Fruit fly (Drosophila melanogaster) whole organism, embryonic: ENCODE data around the gene Ubi-p5E.

Experiments
- Adf1 ChIP-seq: fragments of 200-800 bp; sonication (Bioruptor generic); IDR thresholded peaks from 2 replicates; pipeline ENCODE4 v1.3.6; 2022; ENCODE audit warnings: missing biosample characterization, missing genetic modification characterization
- Awh ChIP-seq: fragments of 200-800 bp; sonication (Bioruptor generic); IDR thresholded peaks from 2 replicates; pipeline ENCODE4, ENCODE4 v1.3.6; 2022; ENCODE audit warnings: missing biosample characterization, missing genetic modification characterization
- Blimp-1 ChIP-seq: fragments of 200-800 bp; sonication (Bioruptor generic); optimal IDR thresholded peaks from 3 replicates; lab custom pipeline; 2018; ENCODE audit warnings: missing biosample characterization, missing genetic modification characterization, mild to moderate bottlenecking, moderate library complexity, missing genetic modification reagents
- CG10147 ChIP-seq: fragments of 200-800 bp; sonication (Bioruptor generic); optimal IDR thresholded peaks from 2 replicates; lab custom pipeline; 2019; ENCODE audit warnings: missing biosample characterization, mild to moderate bottlenecking, missing genetic modification characterization, moderate library complexity
- CG10274 ChIP-seq: fragments of 200-800 bp; sonication (Bioruptor generic); optimal IDR thresholded peaks from 3 replicates; lab custom pipeline; 2017; ENCODE audit warnings: missing biosample characterization, mild to moderate bottlenecking, missing genetic modification characterization
- CG10321 ChIP-seq: fragments of 200-800 bp; sonication (Bioruptor generic); IDR thresholded peaks from 2 replicates; pipeline ENCODE4 v1.3.6; 2022; ENCODE audit warnings: missing biosample characterization, missing genetic modification characterization
- CG11456 ChIP-seq: fragments of 200-800 bp; sonication (Bioruptor generic); IDR thresholded peaks from 3 replicates; pipeline ENCODE4 v1.3.6; 2022; ENCODE audit warnings: missing biosample characterization, missing genetic modification characterization
- CG11696 ChIP-seq: fragments of 200-800 bp; sonication (Bioruptor generic); IDR thresholded peaks from 2 replicates; pipeline ENCODE4 v1.3.6; 2022; ENCODE audit warnings: missing biosample characterization, missing genetic modification characterization
- CG15269 ChIP-seq: fragments of 200-800 bp; sonication (Bioruptor generic); optimal IDR thresholded peaks from 2 replicates; lab custom pipeline; 2018; ENCODE audit warnings: missing biosample characterization, mild to moderate bottlenecking, missing genetic modification characterization, moderate library complexity
- CG15601 ChIP-seq: fragments of 200-800 bp; sonication (Bioruptor generic); optimal IDR thresholded peaks from 3 replicates; lab custom pipeline; 2019; ENCODE audit warnings: missing biosample characterization, mild to moderate bottlenecking, missing genetic modification characterization, moderate library complexity
- CG2875 ChIP-seq: fragments of 200-800 bp; sonication (Bioruptor generic); optimal IDR thresholded peaks from 2 replicates; lab custom pipeline; 2017; ENCODE audit warnings: missing biosample characterization, mild to moderate bottlenecking, missing genetic modification characterization, missing genetic modification reagents
- CG30403 ChIP-seq: fragments of 200-800 bp; sonication (Bioruptor generic); optimal IDR thresholded peaks from 3 replicates; lab custom pipeline; 2016; ENCODE audit warnings: missing biosample characterization, missing genetic modification characterization
- CG33213 ChIP-seq: fragments of 200-800 bp; sonication (Bioruptor generic); optimal IDR thresholded peaks from 3 replicates; lab custom pipeline; 2016; ENCODE audit warnings: missing biosample characterization, missing genetic modification characterization
- CG34224 ChIP-seq: fragments of 200-800 bp; sonication (Bioruptor generic); IDR thresholded peaks from 3 replicates; pipeline ENCODE4 v1.3.6; 2022; ENCODE audit warnings: missing biosample characterization, missing genetic modification characterization; ENCODE audit not compliant: partially characterized antibody
- CG3838 ChIP-seq: fragments of 200-800 bp; sonication (Bioruptor generic); optimal IDR thresholded peaks from 3 replicates; lab custom pipeline; 2016; ENCODE audit warnings: missing biosample characterization, missing genetic modification characterization
- CG4424 ChIP-seq: fragments of 200-800 bp; sonication (Bioruptor generic); optimal IDR thresholded peaks from 3 replicates; lab custom pipeline; 2016; ENCODE audit warnings: missing biosample characterization, missing genetic modification characterization
- CG4617 ChIP-seq: fragments of 200-800 bp; sonication (Bioruptor generic); optimal IDR thresholded peaks from 3 replicates; lab custom pipeline; 2016; ENCODE audit warnings: missing biosample characterization, missing genetic modification characterization, borderline replicate concordance
- CG6254 ChIP-seq: fragments of 200-800 bp; sonication (Bioruptor generic); optimal IDR thresholded peaks from 3 replicates; lab custom pipeline; 2017; ENCODE audit warnings: mild to moderate bottlenecking, missing biosample characterization, missing genetic modification reagents, missing genetic modification characterization
- CG6272 ChIP-seq: fragments of 200-800 bp; sonication (Bioruptor generic); IDR thresholded peaks from 2 replicates; pipeline ENCODE4 v1.3.6; 2022; ENCODE audit warnings: missing biosample characterization, missing genetic modification characterization
- CG7963 ChIP-seq: fragments of 200-800 bp; sonication (Bioruptor generic); IDR thresholded peaks from 3 replicates; pipeline ENCODE4 v1.3.6; 2022; ENCODE audit warnings: missing biosample characterization, missing genetic modification characterization; ENCODE audit not compliant: partially characterized antibody
- CG9817 ChIP-seq: fragments of 200-800 bp; sonication (Bioruptor generic); optimal IDR thresholded peaks from 2 replicates; lab custom pipeline; 2018; ENCODE audit warnings: missing biosample characterization, mild to moderate bottlenecking, missing genetic modification characterization, moderate library complexity
- CG9876 ChIP-seq: fragments of 200-800 bp; sonication (Bioruptor generic); optimal IDR thresholded peaks from 2 replicates; lab custom pipeline; 2016; ENCODE audit warnings: missing biosample characterization, missing genetic modification characterization
- CG9932 ChIP-seq: fragments of 200-800 bp; sonication (Bioruptor generic); IDR thresholded peaks from 2 replicates; pipeline ENCODE4 v1.3.6; 2022; ENCODE audit warnings: missing biosample characterization, missing genetic modification characterization
- D19A ChIP-seq: fragments of 200-800 bp; optimal IDR thresholded peaks from 3 replicates; lab custom pipeline; 2019; ENCODE audit warnings: missing biosample characterization, mild to moderate bottlenecking, missing genetic modification characterization, moderate library complexity
- Dp ChIP-seq: fragments of 200-800 bp; sonication (Bioruptor generic); optimal IDR thresholded peaks from 2 replicates; lab custom pipeline; 2018; ENCODE audit warnings: missing biosample characterization, mild to moderate bottlenecking, missing genetic modification characterization, moderate library complexity
- Dref ChIP-seq: fragments of 200-800 bp; sonication (Bioruptor generic); IDR thresholded peaks from 2 replicates; pipeline ENCODE4 v1.3.6; 2022; ENCODE audit warnings: missing biosample characterization, missing genetic modification characterization
- E2f2 ChIP-seq: fragments of 200-800 bp; sonication (Bioruptor generic); IDR thresholded peaks from 2 replicates; pipeline ENCODE4 v1.3.6; 2022; ENCODE audit warnings: missing biosample characterization, missing genetic modification characterization
- HmgZ ChIP-seq: fragments of 200-800 bp; sonication (Bioruptor generic); optimal IDR thresholded peaks from 2 replicates; lab custom pipeline; 2018; ENCODE audit warnings: missing biosample characterization, mild to moderate bottlenecking, missing genetic modification characterization
- Jarid2 ChIP-seq: fragments of 200-800 bp; sonication (Bioruptor generic); optimal IDR thresholded peaks from 3 replicates; lab custom pipeline; 2017; ENCODE audit warnings: mild to moderate bottlenecking, missing biosample characterization, missing genetic modification reagents, missing genetic modification characterization
- Opbp ChIP-seq: fragments of 200-800 bp; sonication (Bioruptor generic); IDR thresholded peaks from 3 replicates; pipeline ENCODE4 v1.3.6; 2022; ENCODE audit warnings: missing biosample characterization, missing genetic modification characterization; ENCODE audit not compliant: partially characterized antibody
- Optix ChIP-seq: fragments of 200-800 bp; sonication (Bioruptor generic); IDR thresholded peaks from 3 replicates; pipeline ENCODE4 v1.3.6; 2022; ENCODE audit warnings: missing biosample characterization, missing genetic modification characterization
- Sry-δ ChIP-seq: fragments of 200-800 bp; sonication (Bioruptor generic); optimal IDR thresholded peaks from 2 replicates; lab custom pipeline; 2016; ENCODE audit warnings: missing biosample characterization, missing genetic modification characterization
- Tbp ChIP-seq: fragments of >200 bp; optimal IDR thresholded peaks from 2 replicates; lab custom pipeline; 2018; ENCODE audit warnings: missing biosample characterization, missing genetic modification characterization
- abd-A ChIP-seq: fragments of 200-800 bp; sonication (Bioruptor generic); optimal IDR thresholded peaks from 3 replicates; lab custom pipeline; 2019; ENCODE audit warnings: missing biosample characterization, mild to moderate bottlenecking, missing genetic modification characterization, moderate library complexity
- ato ChIP-seq: fragments of 200-800 bp; sonication (Bioruptor generic); IDR thresholded peaks from 2 replicates; pipeline ENCODE4 v1.3.6; 2022; ENCODE audit warnings: missing biosample characterization, missing genetic modification characterization; ENCODE audit not compliant: partially characterized antibody
- bab2 ChIP-seq: fragments of 200-800 bp; sonication (Bioruptor generic); optimal IDR thresholded peaks from 2 replicates; lab custom pipeline; 2016; ENCODE audit warnings: missing biosample characterization, missing genetic modification characterization
- chinmo ChIP-seq: fragments of 200-800 bp; sonication (Bioruptor generic); IDR thresholded peaks from 4 replicates; pipeline ENCODE4 v1.3.6; 2022; ENCODE audit warnings: missing biosample characterization, missing genetic modification characterization; ENCODE audit not compliant: partially characterized antibody
- ci ChIP-seq: fragments of 200-800 bp; sonication (Bioruptor generic); IDR thresholded peaks from 3 replicates; pipeline ENCODE4 v1.3.6; 2022; ENCODE audit warnings: missing biosample characterization, missing genetic modification characterization
- crp ChIP-seq, 2 experiments: fragments of 200-800 bp; sonication (Bioruptor generic); optimal IDR thresholded peaks; 2 replicates in 1 of 2; 3 replicates in 1 of 2; lab custom pipeline; 2017; ENCODE audit warnings: missing biosample characterization in 2 of 2, missing genetic modification characterization in 2 of 2, mild to moderate bottlenecking in 1 of 2, moderate library complexity in 1 of 2
- ewg ChIP-seq: fragments of 200-800 bp; sonication (Bioruptor generic); optimal IDR thresholded peaks from 3 replicates; lab custom pipeline; 2017; ENCODE audit warnings: mild to moderate bottlenecking, missing biosample characterization, missing genetic modification reagents, missing genetic modification characterization
- exex ChIP-seq: fragments of 200-800 bp; sonication (Bioruptor generic); optimal IDR thresholded peaks from 4 replicates; lab custom pipeline; 2018; ENCODE audit warnings: missing biosample characterization, mild to moderate bottlenecking, missing genetic modification characterization, moderate library complexity
- knrl ChIP-seq: fragments of 200-800 bp; sonication (Bioruptor generic); IDR thresholded peaks from 3 replicates; pipeline ENCODE4 v1.3.6; 2022; ENCODE audit warnings: missing biosample characterization, missing genetic modification characterization; ENCODE audit not compliant: partially characterized antibody
- sd ChIP-seq: fragments of 200-800 bp; sonication (Bioruptor generic); optimal IDR thresholded peaks from 3 replicates; lab custom pipeline; 2018; ENCODE audit warnings: missing biosample characterization, mild to moderate bottlenecking, missing genetic modification characterization, moderate library complexity
- sens ChIP-seq: fragments of 200-800 bp; sonication (Bioruptor generic); peaks from one replicate; lab custom pipeline; 2016; ENCODE audit warnings: missing biosample characterization, missing genetic modification characterization
- slou ChIP-seq: fragments of 200-800 bp; sonication (Bioruptor generic); optimal IDR thresholded peaks from 3 replicates; lab custom pipeline; 2016; ENCODE audit warnings: missing biosample characterization, missing genetic modification characterization
- sob ChIP-seq: fragments of 200-800 bp; sonication (Bioruptor generic); IDR thresholded peaks from 2 replicates; pipeline ENCODE4 v1.3.6; 2022; ENCODE audit warnings: missing biosample characterization, missing genetic modification characterization
- twi ChIP-seq: fragments of 200-800 bp; optimal IDR thresholded peaks from 2 replicates; lab custom pipeline; 2019; ENCODE audit warnings: missing biosample characterization, mild to moderate bottlenecking, missing genetic modification characterization, moderate library complexity
- zen ChIP-seq: fragments of 200-800 bp; sonication (Bioruptor generic); optimal IDR thresholded peaks from 3 replicates; lab custom pipeline; 2018; ENCODE audit warnings: missing biosample characterization, mild to moderate bottlenecking, missing genetic modification characterization, moderate library complexity

Gene Ubi-p5E

dm6 chrX:6301052-6301451 is 21.6 kb upstream of the Ubi-p5E start, which contains the start of gene CG12219 (continued):
- TF ChIP-seq Sry-δ (peak; percentile 86), knrl (GFP tag; lab: Robert Waterston, UW) (peak; percentile 36; the same call in 1 of the 3 replicates), D19A (tag; lab: Kevin White, UChicago) (no peak), ato (GFP tag; lab: Robert Waterston, UW) (peak; percentile 10; the same call in 1 of the 2 replicates), chinmo (0 out of 4 replicates have a peak, but pooled peaks have one; percentile 10), Opbp (GFP tag; lab: Robert Waterston, UW) (peak; percentile 63; the same call in 2 of the 3 replicates), sens (GFP tag; lab: Kevin White, UChicago) (peak; percentile 31)

DNA sequence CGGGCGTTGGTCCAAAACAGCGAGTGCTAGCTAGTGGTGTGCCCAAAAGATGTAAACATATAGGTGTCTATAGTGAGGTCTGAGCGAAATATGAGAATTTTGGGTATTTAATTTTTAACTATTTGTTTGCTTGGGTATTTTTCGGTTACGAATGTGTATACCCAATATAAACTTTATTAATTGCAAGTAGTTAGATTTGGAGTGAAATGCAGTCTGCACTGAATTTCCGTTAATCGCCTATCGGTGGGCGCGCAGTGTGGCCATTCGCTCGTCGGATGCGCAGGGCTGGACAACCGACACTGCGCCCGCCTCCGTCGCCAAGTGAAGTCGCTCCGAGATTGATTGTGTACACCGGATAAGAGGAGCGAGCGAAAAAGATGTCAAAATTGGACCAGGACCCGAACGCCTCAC is 15.7 kb upstream of the Ubi-p5E start, which contains the start of the genes CG15891 and CG3815:
Gene CG15891 (minus strand): TSS at position 217 of the 411 bp plus-strand sequence.
Gene CG3815 (plus strand): TSS at position 261 of the 411 bp plus-strand sequence.
- TF ChIP-seq CG30403 (GFP tag; lab: Kevin White, UChicago): peak; percentile 61
- peak; percentile 71 for TF ChIP-seq CG4617 (GFP tag; lab: Kevin White, UChicago)
- peak in 1 of 2 experiments; percentile 36 for TF ChIP-seq crp (GFP tag; optimal IDR thresholded peaks at IDR 0.05; lab: Kevin White, UChicago)
- no peak for TF ChIP-seq CG2875
- TF ChIP-seq E2f2 (GFP tag; lab: Robert Waterston, UW): peak; percentile 54
- TF ChIP-seq bab2 (GFP tag; lab: Kevin White, UChicago): peak; percentile 55
- no peak for TF ChIP-seq CG11696 (GFP tag; lab: Robert Waterston, UW)
- TF ChIP-seq CG9932 (GFP tag; lab: Robert Waterston, UW): peak; percentile 74
- peak; percentile 67 for TF ChIP-seq Dref (GFP tag; lab: Robert Waterston, UW)
- no peak for TF ChIP-seq Blimp-1
- TF ChIP-seq CG10147 (GFP tag; lab: Kevin White, UChicago): peak; percentile 42
- TF ChIP-seq CG9817 (tag; lab: Kevin White, UChicago): peak; percentile 63
- TF ChIP-seq sob: peak; percentile 46; the same call in 1 of the 2 replicates
- TF ChIP-seq CG33213 (GFP tag; lab: Kevin White, UChicago): peak; percentile 16
- TF ChIP-seq CG11456 (GFP tag; lab: Robert Waterston, UW): peak; percentile 39; the same call in 1 of the 3 replicates
- TF ChIP-seq Awh (GFP tag; lab: Robert Waterston, UW): no peak
- TF ChIP-seq CG3838 (GFP tag; lab: Kevin White, UChicago): no peak
- peak; percentile 42; the same call in 1 of the 2 replicates for TF ChIP-seq CG6272 (GFP tag; lab: Robert Waterston, UW)
- TF ChIP-seq ci (GFP tag; lab: Robert Waterston, UW): 0 out of 3 replicates have a peak, but pooled peaks have one; percentile 40
- no peak for TF ChIP-seq CG7963 (GFP tag; lab: Robert Waterston, UW)
- TF ChIP-seq CG4424 (GFP tag; lab: Kevin White, UChicago): peak; percentile 7
- TF ChIP-seq Jarid2 (GFP tag; lab: Kevin White, UChicago): no peak
- TF ChIP-seq CG34224 (GFP tag; lab: Robert Waterston, UW): 0 out of 3 replicates have a peak, but pooled peaks have one; percentile 23
- peak; percentile 29 for TF ChIP-seq zen
- no peak for TF ChIP-seq sd (tag; lab: Kevin White, UChicago)
- no peak for TF ChIP-seq CG6254
- peak; percentile 18 for TF ChIP-seq Dp
- TF ChIP-seq CG15601 (tag; lab: Kevin White, UChicago): no peak
- TF ChIP-seq HmgZ: peak; percentile 84
- no peak for TF ChIP-seq Tbp (GFP tag; lab: Kevin White, UChicago)
- TF ChIP-seq Optix (GFP tag; lab: Robert Waterston, UW): no peak
- TF ChIP-seq exex: no peak
- no peak for TF ChIP-seq abd-A (tag; lab: Kevin White, UChicago)
- peak; percentile 48 for TF ChIP-seq twi (tag; lab: Kevin White, UChicago)
- no peak for TF ChIP-seq CG15269 (tag; lab: Kevin White, UChicago)
- TF ChIP-seq CG10321 (GFP tag; lab: Robert Waterston, UW): no peak
- no peak for TF ChIP-seq CG9876
- TF ChIP-seq slou (GFP tag; lab: Kevin White, UChicago): no peak
- TF ChIP-seq CG10274 (GFP tag; lab: Kevin White, UChicago): no peak
- peak; percentile 28; the same call in 1 of the 2 replicates for TF ChIP-seq Adf1 (GFP tag; lab: Robert Waterston, UW)
- peak; percentile 93 for TF ChIP-seq ewg (GFP tag; lab: Kevin White, UChicago)
